Fruit fly (Drosophila melanogaster) S2 (cell line): ENCODE data around the gene Aldh7A1.

Experiments used
- CG8478 ChIP-seq: fragments of >200 bp; optimal IDR thresholded peaks from 2 replicates; lab custom pipeline; 2018
- CTCF ChIP-seq, 2 experiments: fragments of >200 bp; optimal IDR thresholded peaks; 2 replicates each; lab custom pipeline; 2018

dm6 chr3L:19268720-19269401, at the start of gene Aldh7A1, which contains the start of gene CG14085:
- no peak for TF ChIP-seq CG8478
- no peak for TF ChIP-seq CTCF (optimal IDR thresholded peaks at IDR 0.05; lab: Kevin White, UChicago)
